Worm (Caenorhabditis elegans): ENCODE results near the gene B0507.3.

The B0507.3 gene

ce11 chrV:8796246-8796645 is 27.5 kb downstream of the B0507.3 start:
- TF ChIP-seq elt-1 (tag; optimal IDR thresholded peaks at IDR 0.05): no peak
- peak; percentile 25 for TF ChIP-seq elt-2 (tag; optimal IDR thresholded peaks at IDR 0.05)

- no peak for TF ChIP-seq skn-1 (tag; optimal IDR thresholded peaks at IDR 0.05)
- no peak for TF ChIP-seq eor-1 (tag; optimal IDR thresholded peaks at IDR 0.05)
- TF ChIP-seq mdl-1 (tag; optimal IDR thresholded peaks at IDR 0.05): no peak
- TF ChIP-seq R02D3.7 (tag; optimal IDR thresholded peaks at IDR 0.05): no peak
- no peak for TF ChIP-seq sea-2 (GFP tag; optimal IDR thresholded peaks at IDR 0.05)
- TF ChIP-seq aly-2 (tag; optimal IDR thresholded peaks at IDR 0.05): no peak
- TF ChIP-seq pha-4 (tag; optimal IDR thresholded peaks at IDR 0.05): peak; percentile 44
- no peak for TF ChIP-seq nhr-25 (tag; optimal IDR thresholded peaks at IDR 0.05)
These were observed 28.2 kb downstream of the B0507.3 start for ce11 chrV:8796889-8797288.

ce11 chrV:8798470-8798869 is 29.8 kb downstream of the B0507.3 start:
- TF ChIP-seq elt-2 (tag; optimal IDR thresholded peaks at IDR 0.05): peak; percentile 8
- TF ChIP-seq lin-39 (tag; optimal IDR thresholded peaks at IDR 0.05): no peak
- no peak for TF ChIP-seq fos-1 (tag; optimal IDR thresholded peaks at IDR 0.05)

- TF ChIP-seq ceh-82 (tag; optimal IDR thresholded peaks at IDR 0.05): no peak
- TF ChIP-seq unc-39 (tag; optimal IDR thresholded peaks at IDR 0.05): no peak
- no peak for TF ChIP-seq pqm-1 (tag; optimal IDR thresholded peaks at IDR 0.05)
- no peak for TF ChIP-seq egl-5 (tag; optimal IDR thresholded peaks at IDR 0.05)
- TF ChIP-seq nhr-25 (tag; optimal IDR thresholded peaks at IDR 0.05): peak; percentile 29
- peak; percentile 21 for TF ChIP-seq elt-2 (tag; optimal IDR thresholded peaks at IDR 0.05)
These were observed 30.6 kb downstream of the B0507.3 start for ce11 chrV:8799293-8799812.

ce11 chrV:8800978-8801559 is 32.4 kb downstream of the B0507.3 start, which contains the start of gene magu-2:
Gene magu-2, minus strand, starts transcription at chrV:8801028.
- TF ChIP-seq fkh-10 (GFP tag; optimal IDR thresholded peaks at IDR 0.05) (peak; percentile 32), fkh-2 (tag; optimal IDR thresholded peaks at IDR 0.05) (no peak)

ce11 chrV:8802252-8802651 is 33.5 kb downstream of the B0507.3 start:
- TF ChIP-seq nhr-77 (tag; optimal IDR thresholded peaks at IDR 0.05) (no peak), lin-39 (tag; optimal IDR thresholded peaks at IDR 0.05) (peak; percentile 48), ztf-11 (tag; optimal IDR thresholded peaks at IDR 0.05) (no peak), nhr-23 (tag; optimal IDR thresholded peaks at IDR 0.05) (no peak), tbx-2 (tag; optimal IDR thresholded peaks at IDR 0.05) (no peak), hmg-11 (tag; optimal IDR thresholded peaks at IDR 0.05) (peak; percentile 8), aly-2 (tag; optimal IDR thresholded peaks at IDR 0.05) (no peak), ceh-82 (tag; optimal IDR thresholded peaks at IDR 0.05) (no peak), unc-62 (GFP tag; optimal IDR thresholded peaks at IDR 0.05) (peak; percentile 3), elt-3 (tag; optimal IDR thresholded peaks at IDR 0.05) (no peak), ceh-28 (tag; optimal IDR thresholded peaks at IDR 0.05) (no peak), unc-39 (tag; optimal IDR thresholded peaks at IDR 0.05) (no peak)

ce11 chrV:8805047-8805446 is 36.3 kb downstream of the B0507.3 start:
- no peak for TF ChIP-seq fkh-10 (GFP tag; optimal IDR thresholded peaks at IDR 0.05)
- no peak for TF ChIP-seq mdl-1 (tag; optimal IDR thresholded peaks at IDR 0.05)
- TF ChIP-seq nfya-1 (tag; optimal IDR thresholded peaks at IDR 0.05; ENCODE audit: insufficient read depth): no peak
- peak; percentile 3 for TF ChIP-seq tbx-2 (tag; optimal IDR thresholded peaks at IDR 0.05)
- no peak for TF ChIP-seq ceh-82 (tag; optimal IDR thresholded peaks at IDR 0.05)
- TF ChIP-seq nhr-28 (tag; optimal IDR thresholded peaks at IDR 0.05): no peak
- TF ChIP-seq ZK546.5 (tag; optimal IDR thresholded peaks at IDR 0.05): no peak
